Fruit fly (Drosophila melanogaster) whole organism, prepupa: ENCODE data around the gene Hmgcl.

Experiments
- Blimp-1 ChIP-seq: fragments of 200-800 bp; sonication (Bioruptor generic); optimal IDR thresholded peaks from 3 replicates; lab custom pipeline; 2017; ENCODE audit warnings: missing biosample characterization, missing genetic modification characterization, mild to moderate bottlenecking, moderate library complexity, missing genetic modification reagents
- CG10631 ChIP-seq: fragments of 200-800 bp; sonication (Bioruptor generic); optimal IDR thresholded peaks from 2 replicates; lab custom pipeline; 2016; ENCODE audit warnings: missing biosample characterization, missing genetic modification characterization
- CG10669 ChIP-seq: fragments of 200-800 bp; sonication (Bioruptor generic); optimal IDR thresholded peaks from 3 replicates; lab custom pipeline; 2018; ENCODE audit warnings: missing biosample characterization, mild to moderate bottlenecking, missing genetic modification characterization, moderate library complexity
- CG15336 ChIP-seq: fragments of 200-800 bp; sonication (Bioruptor generic); IDR thresholded peaks from 2 replicates; pipeline ENCODE4 v1.3.6; 2022; ENCODE audit warnings: missing biosample characterization, missing genetic modification characterization
- CG1621 ChIP-seq: fragments of 200-800 bp; sonication (Bioruptor generic); optimal IDR thresholded peaks from 3 replicates; lab custom pipeline; 2018; ENCODE audit warnings: missing biosample characterization, mild to moderate bottlenecking, missing genetic modification characterization
- CG16779 ChIP-seq: fragments of 200-800 bp; sonication (Bioruptor generic); optimal IDR thresholded peaks from 3 replicates; lab custom pipeline; 2017; ENCODE audit warnings: missing biosample characterization, mild to moderate bottlenecking, missing genetic modification characterization
- CG3032 ChIP-seq: fragments of 200-800 bp; optimal IDR thresholded peaks from 2 replicates; lab custom pipeline; 2019; ENCODE audit warnings: missing biosample characterization, mild to moderate bottlenecking, missing genetic modification characterization, moderate library complexity
- CG4318 ChIP-seq: fragments of 200-800 bp; sonication (Bioruptor generic); optimal IDR thresholded peaks from 3 replicates; lab custom pipeline; 2017; ENCODE audit warnings: missing biosample characterization, mild to moderate bottlenecking, missing genetic modification characterization
- CG6163 ChIP-seq: fragments of 200-800 bp; sonication (Bioruptor generic); IDR thresholded peaks from 3 replicates; pipeline ENCODE4 v1.3.6; 2022; ENCODE audit warnings: missing biosample characterization, missing genetic modification characterization
- CG6276 ChIP-seq: fragments of 200-800 bp; sonication (Bioruptor generic); optimal IDR thresholded peaks from 2 replicates; lab custom pipeline; 2017; ENCODE audit warnings: missing biosample characterization, mild to moderate bottlenecking, missing genetic modification characterization
- CG6792 ChIP-seq: fragments of 200-800 bp; sonication (Bioruptor generic); optimal IDR thresholded peaks from 3 replicates; lab custom pipeline; 2016; ENCODE audit warnings: missing biosample characterization, missing genetic modification characterization
- CG6808 ChIP-seq: fragments of 200-800 bp; sonication (Bioruptor generic); optimal IDR thresholded peaks from 3 replicates; lab custom pipeline; 2017; ENCODE audit warnings: missing biosample characterization, missing genetic modification characterization, mild to moderate bottlenecking, moderate library complexity, missing genetic modification reagents
- CG7368 ChIP-seq: fragments of 200-800 bp; sonication (Bioruptor generic); optimal IDR thresholded peaks from 3 replicates; lab custom pipeline; 2016; ENCODE audit warnings: missing biosample characterization, missing genetic modification characterization
- CG8319 ChIP-seq: fragments of 200-800 bp; sonication (Bioruptor generic); optimal IDR thresholded peaks from 3 replicates; lab custom pipeline; 2016; ENCODE audit warnings: missing biosample characterization, missing genetic modification characterization
- CG8632 ChIP-seq: fragments of 200-800 bp; sonication (Bioruptor generic); optimal IDR thresholded peaks from 3 replicates; lab custom pipeline; 2016; ENCODE audit warnings: missing biosample characterization, missing genetic modification characterization
- CG9139 ChIP-seq: fragments of 200-800 bp; sonication (Bioruptor generic); optimal IDR thresholded peaks from 3 replicates; lab custom pipeline; 2017; ENCODE audit warnings: missing biosample characterization, mild to moderate bottlenecking, missing genetic modification characterization
- Eip75B ChIP-seq: fragments of 200-800 bp; sonication (Bioruptor generic); optimal IDR thresholded peaks from 3 replicates; lab custom pipeline; 2016; ENCODE audit warnings: missing biosample characterization, missing genetic modification characterization
- Eip78C ChIP-seq: fragments of 200-800 bp; sonication (Bioruptor generic); peaks from one replicate; lab custom pipeline; 2016; ENCODE audit warnings: missing biosample characterization, missing genetic modification characterization
- Ets21C ChIP-seq: fragments of 200-800 bp; sonication (Bioruptor generic); optimal IDR thresholded peaks from 3 replicates; lab custom pipeline; 2016; ENCODE audit warnings: missing biosample characterization, missing genetic modification characterization
- Ets96B ChIP-seq: fragments of 200-800 bp; optimal IDR thresholded peaks from 2 replicates; lab custom pipeline; 2019; ENCODE audit warnings: missing biosample characterization, mild to moderate bottlenecking, missing genetic modification characterization, moderate library complexity
- Gug ChIP-seq: fragments of 200-800 bp; sonication (Bioruptor generic); IDR thresholded peaks from 2 replicates; pipeline ENCODE4 v1.3.6; 2022; ENCODE audit warnings: missing biosample characterization, missing genetic modification characterization
- Lpt ChIP-seq: fragments of 200-800 bp; sonication (Bioruptor generic); optimal IDR thresholded peaks from 3 replicates; lab custom pipeline; 2016; ENCODE audit warnings: missing biosample characterization, missing genetic modification characterization
- OdsH ChIP-seq: fragments of 200-800 bp; sonication (Bioruptor generic); optimal IDR thresholded peaks from 3 replicates; lab custom pipeline; 2016; ENCODE audit warnings: missing biosample characterization, missing genetic modification characterization
- Smox ChIP-seq: fragments of 200-800 bp; sonication (Bioruptor generic); optimal IDR thresholded peaks from 3 replicates; lab custom pipeline; 2016; ENCODE audit warnings: missing biosample characterization, missing genetic modification characterization
- Sox14 ChIP-seq: fragments of 200-800 bp; sonication (Bioruptor generic); optimal IDR thresholded peaks from 3 replicates; lab custom pipeline; 2016; ENCODE audit warnings: missing biosample characterization, missing genetic modification characterization
- Sox15 ChIP-seq: fragments of 200-800 bp; sonication (Bioruptor generic); optimal IDR thresholded peaks from 3 replicates; lab custom pipeline; 2016; ENCODE audit warnings: missing biosample characterization, missing genetic modification characterization
- achi ChIP-seq: fragments of 200-800 bp; sonication (Bioruptor generic); optimal IDR thresholded peaks from 3 replicates; lab custom pipeline; 2016; ENCODE audit warnings: missing biosample characterization, missing genetic modification characterization
- cyc ChIP-seq: fragments of 200-800 bp; sonication (Bioruptor generic); optimal IDR thresholded peaks from 3 replicates; lab custom pipeline; 2016; ENCODE audit warnings: missing biosample characterization, missing genetic modification characterization
- dac ChIP-seq: fragments of 200-800 bp; sonication (Bioruptor generic); optimal IDR thresholded peaks from 2 replicates; lab custom pipeline; 2017; ENCODE audit warnings: missing biosample characterization, mild to moderate bottlenecking, missing genetic modification characterization
- eg ChIP-seq: fragments of 200-800 bp; sonication (Bioruptor generic); IDR thresholded peaks from 3 replicates; pipeline ENCODE4 v1.3.6; 2022; ENCODE audit warnings: missing biosample characterization, missing genetic modification characterization
- esn ChIP-seq: fragments of 200-800 bp; sonication (Bioruptor generic); optimal IDR thresholded peaks from 2 replicates; lab custom pipeline; 2016; ENCODE audit warnings: missing biosample characterization, mild to moderate bottlenecking, missing genetic modification characterization, moderate library complexity
- fd85E ChIP-seq: fragments of 200-800 bp; sonication (Bioruptor generic); optimal IDR thresholded peaks from 3 replicates; lab custom pipeline; 2016; ENCODE audit warnings: missing biosample characterization, missing genetic modification characterization
- lz ChIP-seq: fragments of 200-800 bp; sonication (Bioruptor generic); optimal IDR thresholded peaks from 3 replicates; lab custom pipeline; 2016; ENCODE audit warnings: missing biosample characterization, missing genetic modification characterization
- pdm3 ChIP-seq: fragments of 200-800 bp; sonication (Bioruptor generic); optimal IDR thresholded peaks from 3 replicates; lab custom pipeline; 2016; ENCODE audit warnings: missing biosample characterization, missing genetic modification characterization
- salr ChIP-seq, 2 experiments: fragments of 200-800 bp; sonication (Bioruptor generic); optimal IDR thresholded peaks; 3 replicates each; lab custom pipeline; 2016 to 2018; ENCODE audit warnings: missing biosample characterization in 2 of 2, missing genetic modification characterization in 2 of 2, mild to moderate bottlenecking in 1 of 2
- spab ChIP-seq: fragments of 200-800 bp; sonication (Bioruptor generic); optimal IDR thresholded peaks from 2 replicates; lab custom pipeline; 2017; ENCODE audit warnings: missing biosample characterization, mild to moderate bottlenecking, missing genetic modification characterization, missing genetic modification reagents
- ss ChIP-seq, 2 experiments: fragments of 200-800 bp; sonication (Bioruptor generic); optimal IDR thresholded peaks; 2 replicates in 1 of 2; 3 replicates in 1 of 2; lab custom pipeline; 2017 to 2018; ENCODE audit warnings: mild to moderate bottlenecking in 2 of 2, missing biosample characterization in 2 of 2, missing genetic modification characterization in 2 of 2, moderate library complexity in 1 of 2
- topi ChIP-seq: fragments of 200-800 bp; sonication (Bioruptor generic); optimal IDR thresholded peaks from 3 replicates; lab custom pipeline; 2016; ENCODE audit warnings: missing biosample characterization, missing genetic modification characterization
- vri ChIP-seq: fragments of 200-800 bp; sonication (Bioruptor generic); optimal IDR thresholded peaks from 3 replicates; lab custom pipeline; 2016; ENCODE audit warnings: missing biosample characterization, mild to moderate bottlenecking, missing genetic modification characterization

Gene Hmgcl

dm6 chr2L:6931821-6932220 is 28.4 kb upstream of the Hmgcl start, which contains the start of gene CG43232:
Gene CG43232, plus strand, starts transcription at chr2L:6932121.
- TF ChIP-seq Sox14 (GFP tag; lab: Kevin White, UChicago) (no peak), CG4318 (GFP tag; lab: Kevin White, UChicago) (no peak), CG6276 (GFP tag; lab: Kevin White, UChicago) (no peak), CG9139 (GFP tag; lab: Kevin White, UChicago) (no peak), CG6792 (GFP tag; lab: Kevin White, UChicago) (no peak), topi (GFP tag; lab: Kevin White, UChicago) (no peak), Gug (GFP tag; lab: Robert Waterston, UW) (no peak), CG6163 (GFP tag; lab: Robert Waterston, UW) (no peak), CG7368 (GFP tag; lab: Kevin White, UChicago) (no peak), OdsH (GFP tag; lab: Kevin White, UChicago) (no peak), Lpt (no peak), CG10631 (GFP tag; lab: Kevin White, UChicago) (no peak), spab (GFP tag; lab: Kevin White, UChicago) (no peak), Eip78C (GFP tag; lab: Kevin White, UChicago) (no peak), CG16779 (no peak), Sox15 (GFP tag; lab: Kevin White, UChicago) (no peak)

- TF ChIP-seq lz (no peak), CG1621 (tag; lab: Kevin White, UChicago) (no peak), Gug (GFP tag; lab: Robert Waterston, UW) (no peak), Blimp-1 (no peak), Eip75B (GFP tag; lab: Kevin White, UChicago) (no peak), fd85E (GFP tag; lab: Kevin White, UChicago) (no peak), Smox (GFP tag; lab: Kevin White, UChicago) (no peak), Ets21C (GFP tag; lab: Kevin White, UChicago) (no peak), eg (GFP tag; lab: Robert Waterston, UW) (no peak), achi (no peak), esn (no peak), Ets96B (tag; lab: Kevin White, UChicago) (no peak), cyc (no peak)
Observed at dm6 chr2L:6939698-6940097, 20.5 kb upstream of the Hmgcl start.

- TF ChIP-seq CG6163 (GFP tag; lab: Robert Waterston, UW) (no peak), CG8632 (GFP tag; lab: Kevin White, UChicago) (no peak), CG10631 (GFP tag; lab: Kevin White, UChicago) (no peak), CG16779 (no peak), pdm3 (GFP tag; lab: Kevin White, UChicago) (no peak), salr (GFP tag; optimal IDR thresholded peaks at IDR 0.05; lab: Kevin White, UChicago) (no peak), CG3032 (tag; lab: Kevin White, UChicago) (no peak), ss (GFP tag; optimal IDR thresholded peaks at IDR 0.05; lab: Kevin White, UChicago) (no peak), Blimp-1 (no peak), CG15336 (GFP tag; lab: Robert Waterston, UW) (no peak), vri (GFP tag; lab: Kevin White, UChicago) (no peak), CG6808 (no peak), cyc (no peak), dac (GFP tag; lab: Kevin White, UChicago) (no peak), CG10669 (no peak), CG1621 (tag; lab: Kevin White, UChicago) (no peak), CG8319 (no peak)
Observed at dm6 chr2L:6941731-6942130, 18.4 kb upstream of the Hmgcl start.
